Fruit fly (Drosophila melanogaster) whole organism, embryonic: ENCODE data around the gene Agxt.
A peak's percentile ranks its signal among the peaks of the same experiment; 100 is the strongest.

Experiments used
- ATbp ChIP-seq: fragments of 200-800 bp; sonication (Bioruptor generic); optimal IDR thresholded peaks from 2 replicates; lab custom pipeline; 2017; ENCODE audit warnings: missing biosample characterization, mild to moderate bottlenecking, missing genetic modification characterization, missing genetic modification reagents
- CG10274 ChIP-seq: fragments of 200-800 bp; sonication (Bioruptor generic); optimal IDR thresholded peaks from 3 replicates; lab custom pipeline; 2017; ENCODE audit warnings: missing biosample characterization, mild to moderate bottlenecking, missing genetic modification characterization
- CG10321 ChIP-seq: fragments of 200-800 bp; sonication (Bioruptor generic); IDR thresholded peaks from 2 replicates; pipeline ENCODE4 v1.3.6; 2022; ENCODE audit warnings: missing biosample characterization, missing genetic modification characterization
- CG10565 ChIP-seq: fragments of 200-800 bp; sonication (Bioruptor generic); optimal IDR thresholded peaks from 3 replicates; lab custom pipeline; 2016; ENCODE audit warnings: missing biosample characterization, mild to moderate bottlenecking, missing genetic modification characterization
- CG11398 ChIP-seq: fragments of 200-800 bp; sonication (Bioruptor generic); optimal IDR thresholded peaks from 2 replicates; lab custom pipeline; 2016; ENCODE audit warnings: missing biosample characterization, missing genetic modification characterization
- CG1233 ChIP-seq: fragments of 200-800 bp; sonication (Bioruptor generic); optimal IDR thresholded peaks from 4 replicates; lab custom pipeline; 2018; ENCODE audit warnings: missing biosample characterization, mild to moderate bottlenecking, missing genetic modification characterization
- CG13424 ChIP-seq: fragments of 200-800 bp; sonication (Bioruptor generic); optimal IDR thresholded peaks from 2 replicates; lab custom pipeline; 2019; ENCODE audit warnings: missing biosample characterization, mild to moderate bottlenecking, missing genetic modification characterization, moderate library complexity
- CG15269 ChIP-seq: fragments of 200-800 bp; sonication (Bioruptor generic); optimal IDR thresholded peaks from 2 replicates; lab custom pipeline; 2018; ENCODE audit warnings: missing biosample characterization, mild to moderate bottlenecking, missing genetic modification characterization, moderate library complexity
- CG18262 ChIP-seq: fragments of 200-800 bp; optimal IDR thresholded peaks from 3 replicates; lab custom pipeline; 2019; ENCODE audit warnings: missing biosample characterization, mild to moderate bottlenecking, missing genetic modification characterization, moderate library complexity
- CG18619 ChIP-seq: fragments of 200-800 bp; sonication (Bioruptor generic); optimal IDR thresholded peaks from 3 replicates; lab custom pipeline; 2017; ENCODE audit warnings: missing biosample characterization, mild to moderate bottlenecking, missing genetic modification characterization
- CG2120 ChIP-seq: fragments of 200-800 bp; sonication (Bioruptor generic); optimal IDR thresholded peaks from 3 replicates; lab custom pipeline; 2016; ENCODE audit warnings: missing biosample characterization, missing genetic modification characterization
- CG2889 ChIP-seq: fragments of 200-800 bp; sonication (Bioruptor generic); IDR thresholded peaks from 3 replicates; pipeline ENCODE4 v1.3.6; 2022; ENCODE audit warnings: missing biosample characterization, missing genetic modification characterization
- CG3163 ChIP-seq: fragments of 200-800 bp; sonication (Bioruptor generic); optimal IDR thresholded peaks from 3 replicates; lab custom pipeline; 2016; ENCODE audit warnings: missing biosample characterization, missing genetic modification characterization
- CG33557 ChIP-seq: fragments of 200-800 bp; sonication (Bioruptor generic); optimal IDR thresholded peaks from 2 replicates; lab custom pipeline; 2019; ENCODE audit warnings: missing biosample characterization, mild to moderate bottlenecking, missing genetic modification characterization, moderate library complexity
- CG4282 ChIP-seq: fragments of 200-800 bp; sonication (Bioruptor generic); optimal IDR thresholded peaks from 2 replicates; lab custom pipeline; 2016; ENCODE audit warnings: missing biosample characterization, missing genetic modification characterization
- CG7786 ChIP-seq: fragments of 200-800 bp; sonication (Bioruptor generic); optimal IDR thresholded peaks from 2 replicates; lab custom pipeline; 2016; ENCODE audit warnings: missing biosample characterization, missing genetic modification characterization
- CG9876 ChIP-seq: fragments of 200-800 bp; sonication (Bioruptor generic); optimal IDR thresholded peaks from 2 replicates; lab custom pipeline; 2016; ENCODE audit warnings: missing biosample characterization, missing genetic modification characterization
- CTCF ChIP-seq: fragments of 200-800 bp; sonication (Bioruptor generic); optimal IDR thresholded peaks from 2 replicates; lab custom pipeline; 2017; ENCODE audit warnings: missing biosample characterization, mild to moderate bottlenecking, missing genetic modification characterization, moderate library complexity
- H15 ChIP-seq: fragments of 200-800 bp; sonication (Bioruptor generic); IDR thresholded peaks from 3 replicates; pipeline ENCODE4 v1.3.6; 2022; ENCODE audit warnings: missing biosample characterization, missing genetic modification characterization
- Hey ChIP-seq: fragments of 200-800 bp; sonication (Bioruptor generic); optimal IDR thresholded peaks from 3 replicates; lab custom pipeline; 2018; ENCODE audit warnings: missing biosample characterization, mild to moderate bottlenecking, missing genetic modification characterization
- Jarid2 ChIP-seq: fragments of 200-800 bp; sonication (Bioruptor generic); optimal IDR thresholded peaks from 3 replicates; lab custom pipeline; 2017; ENCODE audit warnings: mild to moderate bottlenecking, missing biosample characterization, missing genetic modification reagents, missing genetic modification characterization
- Lim3 ChIP-seq: fragments of 200-800 bp; sonication (Bioruptor generic); IDR thresholded peaks from 2 replicates; pipeline ENCODE4 v1.3.6; 2022; ENCODE audit warnings: missing biosample characterization, missing genetic modification characterization
- MESR4 ChIP-seq: fragments of 200-800 bp; sonication (Bioruptor generic); optimal IDR thresholded peaks from 2 replicates; lab custom pipeline; 2018; ENCODE audit warnings: missing biosample characterization, mild to moderate bottlenecking, missing genetic modification characterization, moderate library complexity
- Max ChIP-seq: fragments of 200-800 bp; sonication (Bioruptor generic); optimal IDR thresholded peaks from 2 replicates; lab custom pipeline; 2016; ENCODE audit warnings: missing biosample characterization, mild to moderate bottlenecking, missing genetic modification characterization
- PHDP ChIP-seq: fragments of 200-800 bp; sonication (Bioruptor generic); optimal IDR thresholded peaks from 3 replicates; lab custom pipeline; 2018; ENCODE audit warnings: missing biosample characterization, mild to moderate bottlenecking, missing genetic modification characterization, moderate library complexity
- Poxn ChIP-seq: fragments of 200-800 bp; sonication (Bioruptor generic); IDR thresholded peaks from 2 replicates; pipeline ENCODE4 v1.3.6; 2022; ENCODE audit warnings: missing biosample characterization, missing genetic modification characterization
- Side ChIP-seq: fragments of 200-800 bp; sonication (Bioruptor generic); optimal IDR thresholded peaks from 2 replicates; lab custom pipeline; 2016; ENCODE audit warnings: missing biosample characterization, missing genetic modification characterization
- Sox100B ChIP-seq: fragments of 200-800 bp; sonication (Bioruptor generic); optimal IDR thresholded peaks from 3 replicates; lab custom pipeline; 2018; ENCODE audit warnings: missing biosample characterization, mild to moderate bottlenecking, missing genetic modification characterization
- aop ChIP-seq: fragments of 200-800 bp; sonication (Bioruptor generic); IDR thresholded peaks from 2 replicates; pipeline ENCODE4 v1.3.6; 2022; ENCODE audit warnings: missing biosample characterization, missing genetic modification characterization
- ato ChIP-seq: fragments of 200-800 bp; sonication (Bioruptor generic); IDR thresholded peaks from 2 replicates; pipeline ENCODE4 v1.3.6; 2022; ENCODE audit warnings: missing biosample characterization, missing genetic modification characterization; ENCODE audit not compliant: partially characterized antibody
- caup ChIP-seq: fragments of 200-800 bp; sonication (Bioruptor generic); optimal IDR thresholded peaks from 3 replicates; lab custom pipeline; 2017; ENCODE audit warnings: missing biosample characterization, mild to moderate bottlenecking, missing genetic modification characterization, moderate library complexity; ENCODE audit not compliant: severe bottlenecking
- crc ChIP-seq: fragments of 200-800 bp; sonication (Bioruptor generic); optimal IDR thresholded peaks from 2 replicates; lab custom pipeline; 2016; ENCODE audit warnings: missing biosample characterization, missing genetic modification characterization
- ewg ChIP-seq: fragments of 200-800 bp; sonication (Bioruptor generic); optimal IDR thresholded peaks from 3 replicates; lab custom pipeline; 2017; ENCODE audit warnings: mild to moderate bottlenecking, missing biosample characterization, missing genetic modification reagents, missing genetic modification characterization
- exex ChIP-seq: fragments of 200-800 bp; sonication (Bioruptor generic); optimal IDR thresholded peaks from 4 replicates; lab custom pipeline; 2018; ENCODE audit warnings: missing biosample characterization, mild to moderate bottlenecking, missing genetic modification characterization, moderate library complexity
- fd64A ChIP-seq: fragments of 200-800 bp; sonication (Bioruptor generic); optimal IDR thresholded peaks from 3 replicates; lab custom pipeline; 2018; ENCODE audit warnings: missing biosample characterization, mild to moderate bottlenecking, missing genetic modification characterization
- gro ChIP-seq: fragments of 200-800 bp; sonication (Bioruptor generic); optimal IDR thresholded peaks from 2 replicates; lab custom pipeline; 2016; ENCODE audit warnings: missing biosample characterization, missing genetic modification characterization
- ham ChIP-seq: fragments of 200-800 bp; sonication (Bioruptor generic); IDR thresholded peaks from 2 replicates; pipeline ENCODE4 v1.3.6; 2022; ENCODE audit warnings: missing biosample characterization, missing genetic modification characterization
- kay ChIP-seq: fragments of 200-800 bp; sonication (Bioruptor generic); optimal IDR thresholded peaks from 2 replicates; lab custom pipeline; 2016; ENCODE audit warnings: missing biosample characterization, missing genetic modification characterization
- lola ChIP-seq, 3 experiments: fragments of >200 bp in 2 of 3; fragments of 200-800 bp in 1 of 3; sonication (Bioruptor generic) in 1 of 3; optimal IDR thresholded peaks; 2 replicates each; lab custom pipeline; 2017 to 2019; ENCODE audit warnings: missing biosample characterization in 3 of 3, missing genetic modification characterization in 3 of 3, mild to moderate bottlenecking in 1 of 3, moderate library complexity in 1 of 3
- odd ChIP-seq: fragments of 200-800 bp; sonication (Bioruptor generic); optimal IDR thresholded peaks from 2 replicates; lab custom pipeline; 2017; ENCODE audit warnings: missing biosample characterization, mild to moderate bottlenecking, missing genetic modification characterization
- pan ChIP-seq, 4 experiments: fragments of >200 bp in 3 of 4; fragments of 200-800 bp in 1 of 4; sonication (Bioruptor generic) in 1 of 4; optimal IDR thresholded peaks in 3 of 4; IDR thresholded peaks in 1 of 4; 2 replicates each; pipeline versions ENCODE4 v1.3.6 to Lab custom; 2017 to 2022; ENCODE audit warnings: missing biosample characterization in 2 of 4, missing genetic modification characterization in 2 of 4, mixed read lengths in 1 of 4
- pum ChIP-seq: fragments of 200-800 bp; sonication (Bioruptor generic); optimal IDR thresholded peaks from 2 replicates; lab custom pipeline; 2016; ENCODE audit warnings: missing biosample characterization, missing genetic modification characterization
- sc ChIP-seq, 3 experiments: fragments of >200 bp in 2 of 3; fragments of 200-800 bp in 1 of 3; sonication (Bioruptor generic) in 1 of 3; optimal IDR thresholded peaks; 2 replicates in 2 of 3; 3 replicates in 1 of 3; lab custom pipeline; 2017; ENCODE audit warnings: mild to moderate bottlenecking in 1 of 3, missing biosample characterization in 1 of 3, missing genetic modification characterization in 1 of 3, missing genetic modification reagents in 1 of 3
- sd ChIP-seq: fragments of 200-800 bp; sonication (Bioruptor generic); optimal IDR thresholded peaks from 3 replicates; lab custom pipeline; 2018; ENCODE audit warnings: missing biosample characterization, mild to moderate bottlenecking, missing genetic modification characterization, moderate library complexity
- slp2 ChIP-seq: fragments of 200-800 bp; sonication (Bioruptor generic); optimal IDR thresholded peaks from 2 replicates; lab custom pipeline; 2016; ENCODE audit warnings: missing biosample characterization, missing genetic modification characterization
- sr ChIP-seq: fragments of 200-800 bp; sonication (Bioruptor generic); IDR thresholded peaks from 3 replicates; pipeline ENCODE4 v1.3.6; 2022; ENCODE audit warnings: missing biosample characterization, missing genetic modification characterization
- tio ChIP-seq: fragments of 200-800 bp; sonication (Bioruptor generic); optimal IDR thresholded peaks from 2 replicates; lab custom pipeline; 2017; ENCODE audit warnings: missing biosample characterization, missing genetic modification characterization, inconsistent platforms
- usp ChIP-seq: fragments of >200 bp; optimal IDR thresholded peaks from 2 replicates; lab custom pipeline; 2017; ENCODE audit warnings: missing biosample characterization, missing genetic modification characterization

Agxt gene

dm6 chrX:6549428-6550117 is 20.8 kb downstream of the Agxt start (continued):
- TF ChIP-seq tio, result peak; percentile 88
- no peak for TF ChIP-seq CTCF
- peak; percentile 91 for TF ChIP-seq PHDP
- peak; percentile 93 for TF ChIP-seq CG2889 (GFP tag; lab: Robert Waterston, UW)
- no peak for TF ChIP-seq pan (optimal IDR thresholded peaks at IDR 0.05; lab: Kevin White, UChicago)
- TF ChIP-seq pan (GFP tag; optimal IDR thresholded peaks at IDR 0.05 in 1 of 2, IDR thresholded peaks at IDR 0.05 in 1 of 2), result peak in 1 of 2 experiments; percentile 97
- TF ChIP-seq CG18262 (tag; lab: Kevin White, UChicago), result peak; percentile 94
- peak; percentile 96 for TF ChIP-seq Max (GFP tag; lab: Kevin White, UChicago)
- peak; percentile 74 for TF ChIP-seq Lim3
- TF ChIP-seq MESR4 (GFP tag; lab: Kevin White, UChicago), result peak; percentile 54
- TF ChIP-seq ATbp (GFP tag; lab: Kevin White, UChicago), result peak; percentile 93
- TF ChIP-seq Side (GFP tag; lab: Kevin White, UChicago), result peak; percentile 96
- TF ChIP-seq crc (GFP tag; lab: Kevin White, UChicago), result peak; percentile 90
- peak; percentile 65 for TF ChIP-seq Hey (tag; lab: Kevin White, UChicago)
- TF ChIP-seq CG10565 (GFP tag; lab: Kevin White, UChicago), result peak; percentile 84
- TF ChIP-seq Sox100B (GFP tag; lab: Kevin White, UChicago), result peak; percentile 90
- peak; percentile 76 for TF ChIP-seq exex (tag; lab: Kevin White, UChicago)
- TF ChIP-seq sd (tag; lab: Kevin White, UChicago), result peak; percentile 76
- peak; percentile 96 for TF ChIP-seq CG2120 (GFP tag; lab: Kevin White, UChicago)
- peak; percentile 94 for TF ChIP-seq H15 (GFP tag; lab: Robert Waterston, UW)
- TF ChIP-seq CG10321 (GFP tag; lab: Robert Waterston, UW), result peak; percentile 63; the same call in 1 of the 2 replicates
- TF ChIP-seq aop (GFP tag; lab: Robert Waterston, UW), result peak; percentile 88
- TF ChIP-seq pum (GFP tag; lab: Kevin White, UChicago), result peak; percentile 93
- TF ChIP-seq CG10274 (GFP tag; lab: Kevin White, UChicago), result peak; percentile 91
- peak; percentile 70; the same call in 1 of the 3 replicates for TF ChIP-seq sr (GFP tag; lab: Robert Waterston, UW)
- peak in 1 of 3 experiments; percentile 90 for TF ChIP-seq lola (GFP tag; optimal IDR thresholded peaks at IDR 0.05; lab: Kevin White, UChicago)
- TF ChIP-seq CG18619 (GFP tag; lab: Kevin White, UChicago), result peak; percentile 92
- TF ChIP-seq caup (GFP tag; lab: Kevin White, UChicago), result peak; percentile 97
- no peak for TF ChIP-seq kay (GFP tag; lab: Kevin White, UChicago)
- peak; percentile 77 for TF ChIP-seq Jarid2 (GFP tag; lab: Kevin White, UChicago)
- peak; percentile 88 for TF ChIP-seq odd (GFP tag; lab: Kevin White, UChicago)
- peak; percentile 82 for TF ChIP-seq CG3163
- peak; percentile 79 for TF ChIP-seq Poxn (GFP tag; lab: Robert Waterston, UW)
- peak; percentile 93 for TF ChIP-seq slp2 (GFP tag; lab: Kevin White, UChicago)
- peak; percentile 82 for TF ChIP-seq ewg (GFP tag; lab: Kevin White, UChicago)
- peak; percentile 89 for TF ChIP-seq ham (GFP tag; lab: Robert Waterston, UW)
- peak; percentile 83 for TF ChIP-seq CG33557 (GFP tag; lab: Kevin White, UChicago)
- no peak for TF ChIP-seq ato (GFP tag; lab: Robert Waterston, UW)
- TF ChIP-seq usp (GFP tag; lab: Kevin White, UChicago), result no peak
- peak; percentile 85 for TF ChIP-seq CG4282
- peak; percentile 95 for TF ChIP-seq CG7786
- peak; percentile 94 for TF ChIP-seq CG15269 (tag; lab: Kevin White, UChicago)
- no peak for TF ChIP-seq sc (optimal IDR thresholded peaks at IDR 0.05; lab: Kevin White, UChicago)
- peak; percentile 87 for TF ChIP-seq sc (GFP tag; optimal IDR thresholded peaks at IDR 0.05; lab: Kevin White, UChicago)
- peak; percentile 93 for TF ChIP-seq CG13424
- peak; percentile 94 for TF ChIP-seq CG11398 (GFP tag; lab: Kevin White, UChicago)
- TF ChIP-seq gro (GFP tag; lab: Kevin White, UChicago), result peak; percentile 97
- peak; percentile 84 for TF ChIP-seq CG9876
- peak; percentile 86 for TF ChIP-seq fd64A (GFP tag; lab: Kevin White, UChicago)
- TF ChIP-seq CG1233 (GFP tag; lab: Kevin White, UChicago), result peak; percentile 95
